Fruit fly (Drosophila melanogaster) whole organism, embryonic: ENCODE measurements around the gene CG10863.
A peak's percentile ranks its signal among the peaks of the same experiment; 100 is the strongest.

Experiments used
- Atf-2 ChIP-seq: fragments of 200-800 bp; sonication (Bioruptor generic); optimal IDR thresholded peaks from 2 replicates; lab custom pipeline; 2016; ENCODE audit warnings: missing biosample characterization, missing genetic modification characterization
- CG12769 ChIP-seq: fragments of 200-800 bp; sonication (Bioruptor generic); optimal IDR thresholded peaks from 2 replicates; lab custom pipeline; 2019; ENCODE audit warnings: missing biosample characterization, mild to moderate bottlenecking, missing genetic modification characterization, moderate library complexity
- CG14710 ChIP-seq: fragments of 200-800 bp; sonication (Bioruptor generic); optimal IDR thresholded peaks from 3 replicates; lab custom pipeline; 2019; ENCODE audit warnings: missing biosample characterization, mild to moderate bottlenecking, missing genetic modification characterization, moderate library complexity
- CG15514 ChIP-seq: fragments of 200-800 bp; sonication (Bioruptor generic); optimal IDR thresholded peaks from 3 replicates; lab custom pipeline; 2017; ENCODE audit warnings: missing biosample characterization, missing genetic modification characterization, mild to moderate bottlenecking, moderate library complexity, missing genetic modification reagents
- CG16815 ChIP-seq: fragments of 200-800 bp; sonication (Bioruptor generic); optimal IDR thresholded peaks from 3 replicates; lab custom pipeline; 2017; ENCODE audit warnings: missing biosample characterization, mild to moderate bottlenecking, missing genetic modification characterization
- CG17568 ChIP-seq: fragments of 200-800 bp; sonication (Bioruptor generic); optimal IDR thresholded peaks from 2 replicates; lab custom pipeline; 2018; ENCODE audit warnings: missing biosample characterization, mild to moderate bottlenecking, missing genetic modification characterization, moderate library complexity
- CG18262 ChIP-seq: fragments of 200-800 bp; optimal IDR thresholded peaks from 3 replicates; lab custom pipeline; 2019; ENCODE audit warnings: missing biosample characterization, mild to moderate bottlenecking, missing genetic modification characterization, moderate library complexity
- CG18619 ChIP-seq: fragments of 200-800 bp; sonication (Bioruptor generic); optimal IDR thresholded peaks from 3 replicates; lab custom pipeline; 2017; ENCODE audit warnings: missing biosample characterization, mild to moderate bottlenecking, missing genetic modification characterization
- CG2202 ChIP-seq: fragments of 200-800 bp; sonication (Bioruptor generic); optimal IDR thresholded peaks from 2 replicates; lab custom pipeline; 2018; ENCODE audit warnings: missing biosample characterization, mild to moderate bottlenecking, missing genetic modification characterization
- CG2712 ChIP-seq: fragments of 200-800 bp; optimal IDR thresholded peaks from 3 replicates; lab custom pipeline; 2019; ENCODE audit warnings: missing biosample characterization, mild to moderate bottlenecking, missing genetic modification characterization, moderate library complexity
- CG32532 ChIP-seq: fragments of 200-800 bp; sonication (Bioruptor generic); IDR thresholded peaks from 2 replicates; pipeline ENCODE4 v1.3.6; 2022; ENCODE audit warnings: missing biosample characterization, missing genetic modification characterization
- CG34422 ChIP-seq: fragments of 200-800 bp; sonication (Bioruptor generic); IDR thresholded peaks from 3 replicates; pipeline ENCODE4 v1.3.6; 2022; ENCODE audit warnings: missing biosample characterization, missing genetic modification characterization
- CG4617 ChIP-seq: fragments of 200-800 bp; sonication (Bioruptor generic); optimal IDR thresholded peaks from 3 replicates; lab custom pipeline; 2016; ENCODE audit warnings: missing biosample characterization, missing genetic modification characterization, borderline replicate concordance
- CG6689 ChIP-seq: fragments of 200-800 bp; sonication (Bioruptor generic); IDR thresholded peaks from 2 replicates; pipeline ENCODE4 v1.3.6; 2022; ENCODE audit warnings: missing biosample characterization, missing genetic modification characterization
- CG6791 ChIP-seq: fragments of 200-800 bp; sonication (Bioruptor generic); IDR thresholded peaks from 3 replicates; pipeline ENCODE4 v1.3.6; 2022; ENCODE audit warnings: missing biosample characterization, missing genetic modification characterization; ENCODE audit not compliant: partially characterized antibody
- CG6854 ChIP-seq: fragments of 200-800 bp; sonication (Bioruptor generic); optimal IDR thresholded peaks from 3 replicates; lab custom pipeline; 2017; ENCODE audit warnings: missing biosample characterization, mild to moderate bottlenecking, missing genetic modification characterization
- CG7372 ChIP-seq: fragments of 200-800 bp; sonication (Bioruptor generic); IDR thresholded peaks from 2 replicates; pipeline ENCODE4 v1.3.6; 2022; ENCODE audit warnings: missing biosample characterization, missing genetic modification characterization
- Dip2 ChIP-seq: fragments of 200-800 bp; sonication (Bioruptor generic); IDR thresholded peaks from 2 replicates; pipeline ENCODE4 v1.3.6; 2022; ENCODE audit warnings: missing biosample characterization, missing genetic modification characterization
- Doc3 ChIP-seq: fragments of 200-800 bp; sonication (Bioruptor generic); IDR thresholded peaks from 3 replicates; pipeline ENCODE4 v1.3.6; 2022; ENCODE audit warnings: missing biosample characterization, missing genetic modification characterization; ENCODE audit not compliant: partially characterized antibody
- Ets65A ChIP-seq: fragments of 200-800 bp; sonication (Bioruptor generic); peaks from one replicate; lab custom pipeline; 2016; ENCODE audit warnings: missing biosample characterization, missing genetic modification characterization
- Gug ChIP-seq: fragments of 200-800 bp; sonication (Bioruptor generic); IDR thresholded peaks from 4 replicates; pipeline ENCODE4 v1.3.6; 2022; ENCODE audit warnings: missing biosample characterization, missing genetic modification characterization
- MESR4 ChIP-seq: fragments of 200-800 bp; sonication (Bioruptor generic); optimal IDR thresholded peaks from 2 replicates; lab custom pipeline; 2018; ENCODE audit warnings: missing biosample characterization, mild to moderate bottlenecking, missing genetic modification characterization, moderate library complexity
- Mad ChIP-seq: fragments of 200-800 bp; sonication (Bioruptor generic); optimal IDR thresholded peaks from 2 replicates; lab custom pipeline; 2016; ENCODE audit warnings: missing biosample characterization, missing genetic modification characterization
- NFAT ChIP-seq: fragments of 200-800 bp; sonication (Bioruptor generic); IDR thresholded peaks from 2 replicates; pipeline ENCODE4 v1.3.6; 2022; ENCODE audit warnings: missing biosample characterization, missing genetic modification characterization
- Rfx ChIP-seq: fragments of 200-800 bp; sonication (Bioruptor generic); IDR thresholded peaks from 2 replicates; pipeline ENCODE4 v1.3.6; 2022; ENCODE audit warnings: missing biosample characterization, missing genetic modification characterization
- Taf1 ChIP-seq: fragments of 200-800 bp; sonication (Bioruptor generic); IDR thresholded peaks from 2 replicates; pipeline ENCODE4 v1.3.6; 2022; ENCODE audit warnings: missing biosample characterization, missing genetic modification characterization
- ash1 ChIP-seq: fragments of 200-800 bp; sonication (Bioruptor generic); optimal IDR thresholded peaks from 2 replicates; lab custom pipeline; 2018; ENCODE audit warnings: missing biosample characterization, mild to moderate bottlenecking, missing genetic modification characterization
- bbx ChIP-seq: fragments of 200-800 bp; sonication (Bioruptor generic); IDR thresholded peaks from 2 replicates; pipeline ENCODE4 v1.3.6; 2022; ENCODE audit warnings: missing biosample characterization, missing genetic modification characterization; ENCODE audit not compliant: partially characterized antibody
- cad ChIP-seq: fragments of >200 bp; optimal IDR thresholded peaks from 2 replicates; lab custom pipeline; 2017; ENCODE audit warnings: missing biosample characterization, missing genetic modification characterization
- chinmo ChIP-seq: fragments of 200-800 bp; sonication (Bioruptor generic); IDR thresholded peaks from 4 replicates; pipeline ENCODE4 v1.3.6; 2022; ENCODE audit warnings: missing biosample characterization, missing genetic modification characterization; ENCODE audit not compliant: partially characterized antibody
- crol ChIP-seq: fragments of 200-800 bp; sonication (Bioruptor generic); IDR thresholded peaks from 2 replicates; pipeline ENCODE4 v1.3.6; 2022; ENCODE audit warnings: missing biosample characterization, missing genetic modification characterization
- danr ChIP-seq: fragments of 200-800 bp; sonication (Bioruptor generic); IDR thresholded peaks from 2 replicates; pipeline ENCODE4 v1.3.6; 2022; ENCODE audit warnings: missing biosample characterization, missing genetic modification characterization
- gsb ChIP-seq: fragments of 200-800 bp; sonication (Bioruptor generic); IDR thresholded peaks from 2 replicates; pipeline ENCODE4 v1.3.6; 2022; ENCODE audit warnings: missing biosample characterization, missing genetic modification characterization
- klu ChIP-seq: fragments of 200-800 bp; sonication (Bioruptor generic); IDR thresholded peaks from 2 replicates; pipeline ENCODE4 v1.3.6; 2022; ENCODE audit warnings: missing biosample characterization, missing genetic modification characterization
- lilli ChIP-seq: fragments of 200-800 bp; sonication (Bioruptor generic); optimal IDR thresholded peaks from 3 replicates; lab custom pipeline; 2016; ENCODE audit warnings: missing biosample characterization, missing genetic modification characterization
- maf-S ChIP-seq: fragments of 200-800 bp; sonication (Bioruptor generic); optimal IDR thresholded peaks from 2 replicates; lab custom pipeline; 2016; ENCODE audit warnings: missing biosample characterization, missing genetic modification characterization
- peb ChIP-seq: fragments of 200-800 bp; sonication (Bioruptor generic); IDR thresholded peaks from 2 replicates; pipeline ENCODE4 v1.3.6; 2022; ENCODE audit warnings: missing biosample characterization, missing genetic modification characterization
- pros ChIP-seq: fragments of 200-800 bp; sonication (Bioruptor generic); optimal IDR thresholded peaks from 3 replicates; lab custom pipeline; 2019; ENCODE audit warnings: missing biosample characterization, mild to moderate bottlenecking, missing genetic modification characterization, moderate library complexity
- pzg ChIP-seq: fragments of 200-800 bp; sonication (Bioruptor generic); optimal IDR thresholded peaks from 3 replicates; lab custom pipeline; 2018; ENCODE audit warnings: missing biosample characterization, mild to moderate bottlenecking, missing genetic modification characterization, moderate library complexity
- sens ChIP-seq: fragments of 200-800 bp; sonication (Bioruptor generic); peaks from one replicate; lab custom pipeline; 2016; ENCODE audit warnings: missing biosample characterization, missing genetic modification characterization
- sisA ChIP-seq: fragments of 200-800 bp; sonication (Bioruptor generic); IDR thresholded peaks from 2 replicates; pipeline ENCODE4 v1.3.6; 2022; ENCODE audit warnings: missing biosample characterization, missing genetic modification characterization
- sob ChIP-seq: fragments of 200-800 bp; sonication (Bioruptor generic); IDR thresholded peaks from 2 replicates; pipeline ENCODE4 v1.3.6; 2022; ENCODE audit warnings: missing biosample characterization, missing genetic modification characterization
- sug ChIP-seq: fragments of 200-800 bp; optimal IDR thresholded peaks from 2 replicates; lab custom pipeline; 2019; ENCODE audit warnings: missing biosample characterization, mild to moderate bottlenecking, missing genetic modification characterization, moderate library complexity

CG10863 gene

dm6 chr3L:3923631-3924274 is 18.5 kb downstream of the CG10863 start (continued):
- TF ChIP-seq CG18619 (GFP tag; lab: Kevin White, UChicago) (no peak), klu (no peak)

- TF ChIP-seq bbx = no peak
- TF ChIP-seq Ets65A = peak; percentile 92
- TF ChIP-seq sens (GFP tag; lab: Kevin White, UChicago) = peak; percentile 15
- TF ChIP-seq CG7372 (GFP tag; lab: Robert Waterston, UW) = peak; percentile 76
- 0 out of 2 replicates have a peak, but pooled peaks have one; percentile 13 for TF ChIP-seq sob (GFP tag; lab: Robert Waterston, UW)
- TF ChIP-seq, all 482 proteins: peak for 4
Measured at dm6 chr3L:3912134-3912533, 30.1 kb downstream of the CG10863 start.

DNA sequence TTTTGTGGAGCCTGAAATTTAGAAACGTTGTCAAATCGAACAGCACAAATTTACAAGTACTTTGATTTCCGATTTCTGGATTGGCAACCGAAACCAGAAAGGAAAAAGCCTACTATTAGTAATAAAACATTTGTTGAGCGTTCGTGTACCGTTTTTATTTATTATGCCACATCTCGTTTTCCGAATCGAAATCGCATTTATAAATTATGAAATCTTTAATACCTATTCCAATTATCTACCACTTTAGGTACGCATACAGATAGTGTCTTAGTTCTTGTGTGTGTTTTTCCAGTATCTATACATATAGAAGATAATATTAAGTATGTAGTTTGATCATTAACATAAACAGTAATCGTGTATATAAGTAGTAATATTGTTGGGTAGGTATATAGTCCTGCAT is 32.4 kb downstream of the CG10863 start, which contains the start of gene mge:
mge (minus strand) TSS at position 101 of the 400 bp plus-strand sequence.
- TF ChIP-seq cad = no peak
- TF ChIP-seq danr (GFP tag; lab: Robert Waterston, UW) = no peak
- no peak for TF ChIP-seq pros (GFP tag; lab: Kevin White, UChicago)
- no peak for TF ChIP-seq gsb (GFP tag; lab: Robert Waterston, UW)
- TF ChIP-seq Taf1 = no peak
- no peak for TF ChIP-seq CG18262 (tag; lab: Kevin White, UChicago)
- TF ChIP-seq CG16815 (GFP tag; lab: Kevin White, UChicago) = no peak
- no peak for TF ChIP-seq CG6854
- TF ChIP-seq CG32532 (GFP tag; lab: Robert Waterston, UW) = no peak
- no peak for TF ChIP-seq ash1 (GFP tag; lab: Kevin White, UChicago)

DNA sequence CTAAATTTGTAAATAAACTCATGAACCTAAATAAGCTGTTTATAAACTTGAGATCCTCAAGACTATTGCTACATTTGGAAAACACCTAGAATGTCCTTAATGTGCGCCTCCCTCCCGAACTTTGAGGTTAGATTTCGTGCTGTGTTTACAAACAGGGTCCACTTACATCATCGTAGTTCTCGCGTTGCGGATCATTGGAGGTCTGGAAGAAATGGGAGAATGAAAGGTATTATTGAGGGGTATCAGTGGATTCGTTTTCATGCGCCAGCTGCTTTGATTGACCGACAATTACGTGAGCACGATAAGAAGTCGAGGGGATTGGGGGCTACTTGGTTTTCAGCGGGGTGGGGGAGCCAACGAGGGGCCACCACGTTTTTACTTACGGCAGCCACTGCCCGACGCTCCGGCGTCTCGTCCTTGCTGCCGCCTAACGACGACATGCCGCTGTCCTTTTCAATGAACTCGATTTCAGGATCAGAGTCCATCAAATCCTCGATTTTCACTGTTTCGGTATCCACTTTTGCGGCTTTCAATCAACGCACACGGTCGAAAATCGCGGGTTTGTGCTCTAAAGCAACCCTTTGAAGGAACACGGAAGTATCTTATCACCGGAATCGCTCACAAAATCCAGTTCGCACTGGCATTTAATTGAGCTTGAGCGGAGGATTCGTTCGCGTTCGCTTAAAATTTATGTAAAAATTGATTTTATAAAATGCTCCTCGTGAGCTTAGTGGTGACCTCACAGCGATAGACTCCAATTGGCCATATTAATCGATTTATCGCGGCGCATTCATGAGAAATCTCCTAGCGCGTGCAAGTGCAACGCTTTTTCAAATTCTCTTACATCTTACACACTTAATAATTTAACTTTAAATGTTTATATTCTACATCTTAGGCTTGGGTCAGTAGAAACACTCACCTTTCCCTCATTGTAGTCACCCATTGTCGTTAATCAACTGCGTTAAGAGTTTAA is 33.1 kb downstream of the CG10863 start:
- TF ChIP-seq CG12769 (tag; lab: Kevin White, UChicago) (peak; percentile 19), Doc3 (peak; percentile 51; the same call in 2 of the 3 replicates), sug (peak; percentile 14), crol (GFP tag; lab: Robert Waterston, UW) (peak; percentile 93), peb (GFP tag; lab: Robert Waterston, UW) (no peak), Dip2 (GFP tag; lab: Robert Waterston, UW) (no peak), CG17568 (peak; percentile 8), Ets65A (no peak), CG6689 (GFP tag; lab: Robert Waterston, UW) (no peak), CG2712 (tag; lab: Kevin White, UChicago) (peak; percentile 40), CG4617 (GFP tag; lab: Kevin White, UChicago) (peak; percentile 69), NFAT (GFP tag; lab: Robert Waterston, UW) (peak; percentile 12; the same call in 1 of the 2 replicates), CG34422 (GFP tag; lab: Robert Waterston, UW) (peak; percentile 44; the same call in 2 of the 3 replicates), CG2202 (tag; lab: Kevin White, UChicago) (no peak), pzg (GFP tag; lab: Kevin White, UChicago) (peak; percentile 79), MESR4 (peak; percentile 79), CG15514 (GFP tag; lab: Kevin White, UChicago) (peak; percentile 52), maf-S (GFP tag; lab: Kevin White, UChicago) (no peak), chinmo (GFP tag; lab: Robert Waterston, UW) (peak; percentile 72; the same call in 2 of the 4 replicates), CG6791 (GFP tag; lab: Robert Waterston, UW) (peak; percentile 60; the same call in 1 of the 3 replicates), Atf-2 (GFP tag; lab: Kevin White, UChicago) (no peak), sisA (no peak), Gug (no peak), Mad (peak; percentile 1), CG14710 (tag; lab: Kevin White, UChicago) (peak; percentile 47), lilli (peak; percentile 16), Rfx (GFP tag; lab: Robert Waterston, UW) (0 out of 2 replicates have a peak, but pooled peaks have one; percentile 6)
